Fruit fly (Drosophila melanogaster) Kc167 (cell line): ENCODE measurements around the gene Nep4.

Source experiments
- Myc ChIP-seq: fragments of >200 bp; optimal IDR thresholded peaks from 2 replicates; lab custom pipeline; 2017; ENCODE audit warnings: missing external identifiers
- Sin3A ChIP-seq: fragments of >200 bp; optimal IDR thresholded peaks from 2 replicates; lab custom pipeline; 2018; ENCODE audit warnings: missing external identifiers
- insv ChIP-seq: fragments of >200 bp; optimal IDR thresholded peaks from 3 replicates; lab custom pipeline; 2018; ENCODE audit warnings: missing external identifiers
- psq ChIP-seq: fragments of >200 bp; optimal IDR thresholded peaks from 2 replicates; lab custom pipeline; 2017; ENCODE audit warnings: missing external identifiers
- ttk ChIP-seq: sonication (Bioruptor generic); optimal IDR thresholded peaks from 2 replicates; lab custom pipeline; 2017; ENCODE audit warnings: missing external identifiers

DNA sequence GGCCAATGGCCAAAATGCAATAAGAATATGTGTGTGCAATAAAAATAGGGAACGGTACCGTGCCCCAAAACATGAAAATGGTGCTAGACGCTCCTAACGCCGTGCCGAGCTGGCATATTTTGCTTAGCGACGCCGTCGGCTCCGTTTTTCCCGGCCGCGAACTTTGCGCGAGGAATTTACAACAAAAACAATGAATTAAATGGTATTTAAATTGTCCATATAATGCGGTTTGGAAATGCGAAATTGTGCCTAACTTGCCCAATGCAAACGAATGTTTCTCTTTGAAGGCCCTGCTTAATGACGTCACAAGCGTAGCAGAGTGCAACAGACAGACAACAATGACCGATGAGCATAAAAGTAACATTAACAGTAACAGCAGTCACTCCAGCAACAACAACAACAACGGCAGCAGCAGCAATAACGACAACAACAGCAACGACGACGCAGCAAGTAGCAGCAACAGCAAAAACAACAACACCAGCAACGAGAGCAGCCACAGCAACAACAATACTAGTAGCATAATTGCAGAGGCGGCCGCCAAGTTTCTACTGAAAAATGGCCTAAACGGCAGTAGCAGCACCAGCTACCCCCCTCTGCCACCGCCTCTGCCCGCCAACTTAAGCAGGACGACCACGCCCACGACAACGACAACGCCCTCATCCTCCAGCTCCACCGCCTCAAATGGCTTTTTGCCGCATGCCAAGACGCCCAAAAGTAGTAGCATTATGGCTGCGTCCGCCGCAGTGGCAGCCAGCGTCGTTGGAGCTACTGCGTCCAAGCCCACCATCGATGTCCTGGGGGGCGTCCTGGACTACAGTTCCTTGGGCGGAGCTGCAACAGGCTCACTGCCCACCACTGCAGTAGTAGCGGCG, 37.2 kb downstream of the Nep4 start:
- TF ChIP-seq Myc (no peak), insv (lab: Kevin White, UChicago) (no peak), Sin3A (lab: Kevin White, UChicago) (no peak), ttk (lab: Kevin White, UChicago) (no peak), psq (lab: Kevin White, UChicago) (no peak)
